Worm (Caenorhabditis elegans): ENCODE data around the gene Y81B9A.1.

Y81B9A.1 gene

ce11 chrX:9191795-9192494 is at the start of gene Y81B9A.1:
Gene Y81B9A.1 (plus strand): TSS chrX:9192444.
- TF ChIP-seq saeg-2 (GFP tag; IDR thresholded peaks at IDR 0.05): no peak
- TF ChIP-seq dve-1 (tag; optimal IDR thresholded peaks at IDR 0.05; ENCODE audit: insufficient read depth): no peak
- TF ChIP-seq php-3 (GFP tag; IDR thresholded peaks at IDR 0.05): no peak
- TF ChIP-seq T20F7.1 (GFP tag; optimal IDR thresholded peaks at IDR 0.05): no peak
- 0 out of 2 replicates have a peak, but pooled peaks have one; percentile 12 for TF ChIP-seq Y48G9A.11 (GFP tag; IDR thresholded peaks at IDR 0.05)
- TF ChIP-seq daf-12 (tag; optimal IDR thresholded peaks at IDR 0.05): no peak
- TF ChIP-seq arid-1 (GFP tag; conservative IDR thresholded peaks at IDR 0.05): no peak
- TF ChIP-seq lin-29 (GFP tag; IDR thresholded peaks at IDR 0.05): no peak
- TF ChIP-seq sdz-12 (GFP tag; optimal IDR thresholded peaks at IDR 0.05): no peak
- TF ChIP-seq nhr-102 (tag; optimal IDR thresholded peaks at IDR 0.05): no peak
- no peak for TF ChIP-seq zag-1 (tag; optimal IDR thresholded peaks at IDR 0.05)
- no peak for TF ChIP-seq mdt-29 (GFP tag; IDR thresholded peaks at IDR 0.05)
- no peak for TF ChIP-seq F10B5.3 (tag; optimal IDR thresholded peaks at IDR 0.05)
- TF ChIP-seq cey-2 (tag; optimal IDR thresholded peaks at IDR 0.05; ENCODE audit: borderline replicate concordance, insufficient read depth): no peak
- TF ChIP-seq fkh-10 (GFP tag; optimal IDR thresholded peaks at IDR 0.05): no peak
- TF ChIP-seq daf-16 (GFP tag; optimal IDR thresholded peaks at IDR 0.05): no peak
- TF ChIP-seq daf-16 (tag; optimal IDR thresholded peaks at IDR 0.05): no peak
- peak; percentile 43; the same call in 1 of the 2 replicates for TF ChIP-seq snpc-1.2 (GFP tag; IDR thresholded peaks at IDR 0.05)
- TF ChIP-seq ama-1 (optimal IDR thresholded peaks at IDR 0.05): no peak
- peak; percentile 76 for TF ChIP-seq ceh-44 (GFP tag; IDR thresholded peaks at IDR 0.05)
- TF ChIP-seq dmd-9 (GFP tag; IDR thresholded peaks at IDR 0.05): no peak
- TF ChIP-seq lim-7 (GFP tag; IDR thresholded peaks at IDR 0.05): 0 out of 2 replicates have a peak, but pooled peaks have one; percentile 15
- no peak for TF ChIP-seq nhr-28 (tag; optimal IDR thresholded peaks at IDR 0.05)
- TF ChIP-seq nhr-6 (tag; optimal IDR thresholded peaks at IDR 0.05): no peak
- no peak for TF ChIP-seq madf-9 (GFP tag; conservative IDR thresholded peaks at IDR 0.05)
- TF ChIP-seq set-16 (GFP tag; IDR thresholded peaks at IDR 0.05): peak; percentile 84
- TF ChIP-seq mdl-1 (tag; optimal IDR thresholded peaks at IDR 0.05): no peak

ce11 chrX:9145848-9146247 is 46.4 kb upstream of the Y81B9A.1 start, which contains the start of gene B0563.5:
Gene B0563.5 (plus strand): TSS chrX:9146148.
- peak; percentile 5 for TF ChIP-seq aha-1 (tag)
- TF ChIP-seq spr-1 (tag; optimal IDR thresholded peaks at IDR 0.05): no peak

ce11 chrX:9146953-9147352 is 45.3 kb upstream of the Y81B9A.1 start:
- TF ChIP-seq arid-1 (GFP tag; conservative IDR thresholded peaks at IDR 0.05) (no peak), egl-27 (tag; optimal IDR thresholded peaks at IDR 0.05) (no peak), pha-4 (GFP tag; IDR thresholded peaks at IDR 0.05) (no peak), pha-4 (tag; optimal IDR thresholded peaks at IDR 0.05) (no peak), mep-1 (tag; optimal IDR thresholded peaks at IDR 0.05) (no peak), mdt-29 (GFP tag; IDR thresholded peaks at IDR 0.05) (no peak), F26F4.8 (GFP tag; conservative IDR thresholded peaks at IDR 0.05) (no peak), F49E8.2 (tag; optimal IDR thresholded peaks at IDR 0.05; ENCODE audit: borderline replicate concordance) (no peak), hlh-11 (tag; optimal IDR thresholded peaks at IDR 0.05) (peak; percentile 68), egl-43 (GFP tag; IDR thresholded peaks at IDR 0.05) (no peak), nhr-76 (tag; optimal IDR thresholded peaks at IDR 0.05) (no peak), lir-3 (tag; optimal IDR thresholded peaks at IDR 0.05) (no peak), snpc-4 (tag; optimal IDR thresholded peaks at IDR 0.05) (no peak), aly-2 (tag; optimal IDR thresholded peaks at IDR 0.05) (no peak), attf-4 (tag; optimal IDR thresholded peaks at IDR 0.05) (no peak), ceh-44 (GFP tag; IDR thresholded peaks at IDR 0.05) (no peak), nhr-28 (tag; optimal IDR thresholded peaks at IDR 0.05) (peak; percentile 70), lin-1 (GFP tag; IDR thresholded peaks at IDR 0.05) (0 out of 2 replicates have a peak, but pooled peaks have one; percentile 31), daf-12 (tag; optimal IDR thresholded peaks at IDR 0.05) (no peak), T26A8.4 (GFP tag; IDR thresholded peaks at IDR 0.05) (no peak), dpl-1 (GFP tag; optimal IDR thresholded peaks at IDR 0.05) (no peak), ztf-11 (tag; optimal IDR thresholded peaks at IDR 0.05) (no peak), zip-2 (tag; optimal IDR thresholded peaks at IDR 0.05) (no peak), ceh-20 (GFP tag; IDR thresholded peaks at IDR 0.05) (peak; percentile 42; the same call in 1 of the 2 replicates), nhr-111 (GFP tag; optimal IDR thresholded peaks at IDR 0.05) (no peak), lim-7 (GFP tag; IDR thresholded peaks at IDR 0.05) (no peak)

Measured in whole organism, L4 larva.